Fruit fly (Drosophila melanogaster) whole organism, embryonic: ENCODE data around the gene CG17187.

Experiments used
- CG10209 ChIP-seq: fragments of 200-800 bp; sonication (Bioruptor generic); optimal IDR thresholded peaks from 3 replicates; lab custom pipeline; 2017; ENCODE audit warnings: missing biosample characterization, mild to moderate bottlenecking, missing genetic modification characterization, missing genetic modification reagents
- CG11085 ChIP-seq: fragments of 200-800 bp; sonication (Bioruptor generic); IDR thresholded peaks from 2 replicates; pipeline ENCODE4 v1.3.6; 2022; ENCODE audit warnings: missing biosample characterization, missing genetic modification characterization
- CG11247 ChIP-seq: fragments of 200-800 bp; sonication (Bioruptor generic); IDR thresholded peaks from 2 replicates; pipeline ENCODE4 v1.3.6; 2022; ENCODE audit warnings: missing biosample characterization, missing genetic modification characterization
- CG12104 ChIP-seq: fragments of 200-800 bp; sonication (Bioruptor generic); optimal IDR thresholded peaks from 3 replicates; lab custom pipeline; 2016; ENCODE audit warnings: missing biosample characterization, missing genetic modification characterization
- CG12155 ChIP-seq: fragments of 200-800 bp; sonication (Bioruptor generic); optimal IDR thresholded peaks from 3 replicates; lab custom pipeline; 2016; ENCODE audit warnings: missing biosample characterization, missing genetic modification characterization
- CG12219 ChIP-seq: fragments of 200-800 bp; sonication (Bioruptor generic); optimal IDR thresholded peaks from 3 replicates; lab custom pipeline; 2018; ENCODE audit warnings: missing biosample characterization, mild to moderate bottlenecking, missing genetic modification characterization
- CG1233 ChIP-seq: fragments of 200-800 bp; sonication (Bioruptor generic); optimal IDR thresholded peaks from 4 replicates; lab custom pipeline; 2018; ENCODE audit warnings: missing biosample characterization, mild to moderate bottlenecking, missing genetic modification characterization
- CG12391 ChIP-seq: fragments of 200-800 bp; sonication (Bioruptor generic); optimal IDR thresholded peaks from 3 replicates; lab custom pipeline; 2018; ENCODE audit warnings: missing biosample characterization, mild to moderate bottlenecking, missing genetic modification characterization, moderate library complexity
- CG13424 ChIP-seq: fragments of 200-800 bp; sonication (Bioruptor generic); optimal IDR thresholded peaks from 2 replicates; lab custom pipeline; 2019; ENCODE audit warnings: missing biosample characterization, mild to moderate bottlenecking, missing genetic modification characterization, moderate library complexity
- CG14441 ChIP-seq: fragments of 200-800 bp; sonication (Bioruptor generic); IDR thresholded peaks from 2 replicates; pipeline ENCODE4 v1.3.6; 2022; ENCODE audit warnings: missing biosample characterization, missing genetic modification characterization
- CG2199 ChIP-seq: fragments of 200-800 bp; sonication (Bioruptor generic); IDR thresholded peaks from 3 replicates; pipeline ENCODE4 v1.3.6; 2022; ENCODE audit warnings: missing biosample characterization, missing genetic modification characterization
- CG30403 ChIP-seq: fragments of 200-800 bp; sonication (Bioruptor generic); optimal IDR thresholded peaks from 3 replicates; lab custom pipeline; 2016; ENCODE audit warnings: missing biosample characterization, missing genetic modification characterization
- CG33213 ChIP-seq: fragments of 200-800 bp; sonication (Bioruptor generic); optimal IDR thresholded peaks from 3 replicates; lab custom pipeline; 2016; ENCODE audit warnings: missing biosample characterization, missing genetic modification characterization
- CG34422 ChIP-seq: fragments of 200-800 bp; sonication (Bioruptor generic); IDR thresholded peaks from 3 replicates; pipeline ENCODE4 v1.3.6; 2022; ENCODE audit warnings: missing biosample characterization, missing genetic modification characterization
- CG6854 ChIP-seq: fragments of 200-800 bp; sonication (Bioruptor generic); optimal IDR thresholded peaks from 3 replicates; lab custom pipeline; 2017; ENCODE audit warnings: missing biosample characterization, mild to moderate bottlenecking, missing genetic modification characterization
- CG7786 ChIP-seq: fragments of 200-800 bp; sonication (Bioruptor generic); optimal IDR thresholded peaks from 2 replicates; lab custom pipeline; 2016; ENCODE audit warnings: missing biosample characterization, missing genetic modification characterization
- CG7928 ChIP-seq: fragments of 200-800 bp; sonication (Bioruptor generic); optimal IDR thresholded peaks from 2 replicates; lab custom pipeline; 2017; ENCODE audit warnings: missing biosample characterization, mild to moderate bottlenecking, missing genetic modification characterization
- CG8089 ChIP-seq: fragments of 200-800 bp; sonication (Bioruptor generic); optimal IDR thresholded peaks from 3 replicates; lab custom pipeline; 2016; ENCODE audit warnings: missing biosample characterization, missing genetic modification characterization
- CG8359 ChIP-seq: fragments of 200-800 bp; sonication (Bioruptor generic); optimal IDR thresholded peaks from 2 replicates; lab custom pipeline; 2017; ENCODE audit warnings: missing biosample characterization, mild to moderate bottlenecking, missing genetic modification characterization, borderline replicate concordance
- CG8765 ChIP-seq: fragments of 200-800 bp; sonication (Bioruptor generic); IDR thresholded peaks from 2 replicates; pipeline ENCODE4 v1.3.6; 2022; ENCODE audit warnings: missing biosample characterization, missing genetic modification characterization
- CG9437 ChIP-seq: fragments of 200-800 bp; sonication (Bioruptor generic); optimal IDR thresholded peaks from 2 replicates; lab custom pipeline; 2018; ENCODE audit warnings: missing biosample characterization, mild to moderate bottlenecking, missing genetic modification characterization
- CoRest ChIP-seq: fragments of 200-800 bp; sonication (Bioruptor generic); optimal IDR thresholded peaks from 3 replicates; lab custom pipeline; 2018; ENCODE audit warnings: missing biosample characterization, mild to moderate bottlenecking, missing genetic modification characterization, moderate library complexity
- Dfd ChIP-seq, 2 experiments: fragments of >200 bp; optimal IDR thresholded peaks; 2 replicates each; lab custom pipeline; 2017; ENCODE audit warnings: missing biosample characterization in 2 of 2, missing genetic modification characterization in 2 of 2
- Doc2 ChIP-seq: fragments of 200-800 bp; sonication (Bioruptor generic); IDR thresholded peaks from 2 replicates; pipeline ENCODE4 v1.3.6; 2022; ENCODE audit warnings: missing biosample characterization, missing genetic modification characterization
- Gug ChIP-seq: fragments of 200-800 bp; sonication (Bioruptor generic); IDR thresholded peaks from 4 replicates; pipeline ENCODE4 v1.3.6; 2022; ENCODE audit warnings: missing biosample characterization, missing genetic modification characterization
- H2.0 ChIP-seq: fragments of 200-800 bp; sonication (Bioruptor generic); IDR thresholded peaks from 2 replicates; pipeline ENCODE4 v1.3.6; 2022; ENCODE audit warnings: missing biosample characterization, missing genetic modification characterization
- HLH3B ChIP-seq: fragments of 200-800 bp; sonication (Bioruptor generic); IDR thresholded peaks from 2 replicates; pipeline ENCODE4 v1.3.6; 2022; ENCODE audit warnings: missing biosample characterization, missing genetic modification characterization
- Hmr ChIP-seq: fragments of 200-800 bp; sonication (Bioruptor generic); optimal IDR thresholded peaks from 3 replicates; lab custom pipeline; 2017; ENCODE audit warnings: mild to moderate bottlenecking, missing biosample characterization, missing genetic modification reagents, missing genetic modification characterization
- Lhr ChIP-seq: fragments of 200-800 bp; sonication (Bioruptor generic); optimal IDR thresholded peaks from 3 replicates; lab custom pipeline; 2017; ENCODE audit warnings: mild to moderate bottlenecking, missing biosample characterization, missing genetic modification reagents, missing genetic modification characterization
- Pdp1 ChIP-seq, 2 experiments: fragments of 200-800 bp; sonication (Bioruptor generic); optimal IDR thresholded peaks; 3 replicates each; lab custom pipeline; 2016; ENCODE audit warnings: missing biosample characterization in 2 of 2, missing genetic modification characterization in 2 of 2, mild to moderate bottlenecking in 1 of 2, moderate library complexity in 1 of 2
- Ravus ChIP-seq: fragments of 200-800 bp; sonication (Bioruptor generic); IDR thresholded peaks from 2 replicates; pipeline ENCODE4 v1.3.6; 2022; ENCODE audit warnings: missing biosample characterization, missing genetic modification characterization
- Sox100B ChIP-seq: fragments of 200-800 bp; sonication (Bioruptor generic); optimal IDR thresholded peaks from 3 replicates; lab custom pipeline; 2018; ENCODE audit warnings: missing biosample characterization, mild to moderate bottlenecking, missing genetic modification characterization
- Taf1 ChIP-seq: fragments of 200-800 bp; sonication (Bioruptor generic); IDR thresholded peaks from 2 replicates; pipeline ENCODE4 v1.3.6; 2022; ENCODE audit warnings: missing biosample characterization, missing genetic modification characterization
- Xrp1 ChIP-seq: fragments of 200-800 bp; sonication (Bioruptor generic); IDR thresholded peaks from 2 replicates; pipeline ENCODE4 v1.3.6; 2022; ENCODE audit warnings: missing biosample characterization, missing genetic modification characterization
- bbx ChIP-seq: fragments of 200-800 bp; sonication (Bioruptor generic); IDR thresholded peaks from 2 replicates; pipeline ENCODE4 v1.3.6; 2022; ENCODE audit warnings: missing biosample characterization, missing genetic modification characterization; ENCODE audit not compliant: partially characterized antibody
- dan ChIP-seq: fragments of 200-800 bp; sonication (Bioruptor generic); IDR thresholded peaks from 2 replicates; pipeline ENCODE4 v1.3.6; 2022; ENCODE audit warnings: missing biosample characterization, missing genetic modification characterization
- dati ChIP-seq: fragments of 200-800 bp; sonication (Bioruptor generic); IDR thresholded peaks from 2 replicates; pipeline ENCODE4 v1.3.6; 2022; ENCODE audit warnings: missing biosample characterization, missing genetic modification characterization
- dmrt11E ChIP-seq: fragments of 200-800 bp; sonication (Bioruptor generic); optimal IDR thresholded peaks from 3 replicates; lab custom pipeline; 2018; ENCODE audit warnings: missing biosample characterization, mild to moderate bottlenecking, missing genetic modification characterization, moderate library complexity
- dysf ChIP-seq: fragments of 200-800 bp; sonication (Bioruptor generic); IDR thresholded peaks from 3 replicates; pipeline ENCODE4 v1.3.6; 2022; ENCODE audit warnings: missing biosample characterization, missing genetic modification characterization
- fd64A ChIP-seq: fragments of 200-800 bp; sonication (Bioruptor generic); optimal IDR thresholded peaks from 3 replicates; lab custom pipeline; 2018; ENCODE audit warnings: missing biosample characterization, mild to moderate bottlenecking, missing genetic modification characterization
- gt ChIP-seq: fragments of 200-800 bp; sonication (Bioruptor generic); IDR thresholded peaks from 2 replicates; pipeline ENCODE4 v1.3.6; 2022; ENCODE audit warnings: missing biosample characterization, missing genetic modification characterization
- ham ChIP-seq: fragments of 200-800 bp; sonication (Bioruptor generic); IDR thresholded peaks from 2 replicates; pipeline ENCODE4 v1.3.6; 2022; ENCODE audit warnings: missing biosample characterization, missing genetic modification characterization
- hth ChIP-seq: fragments of >200 bp; optimal IDR thresholded peaks from 2 replicates; lab custom pipeline; 2017; ENCODE audit warnings: inconsistent platforms
- insv ChIP-seq, 2 experiments: fragments of 200-800 bp; sonication (Bioruptor generic); optimal IDR thresholded peaks; 3 replicates each; lab custom pipeline; 2016 to 2018; ENCODE audit warnings: missing biosample characterization in 2 of 2, missing genetic modification characterization in 2 of 2
- klu ChIP-seq: fragments of 200-800 bp; sonication (Bioruptor generic); IDR thresholded peaks from 2 replicates; pipeline ENCODE4 v1.3.6; 2022; ENCODE audit warnings: missing biosample characterization, missing genetic modification characterization
- nau ChIP-seq: fragments of 200-800 bp; sonication (Bioruptor generic); optimal IDR thresholded peaks from 3 replicates; lab custom pipeline; 2017; ENCODE audit warnings: missing biosample characterization, mild to moderate bottlenecking, missing genetic modification characterization, missing genetic modification reagents
- pan ChIP-seq, 4 experiments: fragments of >200 bp in 3 of 4; fragments of 200-800 bp in 1 of 4; sonication (Bioruptor generic) in 1 of 4; optimal IDR thresholded peaks in 3 of 4; IDR thresholded peaks in 1 of 4; 2 replicates each; pipeline versions ENCODE4 v1.3.6 to Lab custom; 2017 to 2022; ENCODE audit warnings: missing biosample characterization in 2 of 4, missing genetic modification characterization in 2 of 4, mixed read lengths in 1 of 4
- sug ChIP-seq: fragments of 200-800 bp; optimal IDR thresholded peaks from 2 replicates; lab custom pipeline; 2019; ENCODE audit warnings: missing biosample characterization, mild to moderate bottlenecking, missing genetic modification characterization, moderate library complexity
- tap ChIP-seq: fragments of 200-800 bp; optimal IDR thresholded peaks from 3 replicates; lab custom pipeline; 2019; ENCODE audit warnings: missing biosample characterization, mild to moderate bottlenecking, missing genetic modification characterization, moderate library complexity
- toy ChIP-seq: fragments of 200-800 bp; sonication (Bioruptor generic); IDR thresholded peaks from 2 replicates; pipeline ENCODE4 v1.3.6; 2022; ENCODE audit warnings: missing biosample characterization, missing genetic modification characterization
- wek ChIP-seq: fragments of 200-800 bp; sonication (Bioruptor generic); optimal IDR thresholded peaks from 3 replicates; lab custom pipeline; 2018; ENCODE audit warnings: missing biosample characterization, mild to moderate bottlenecking, missing genetic modification characterization, moderate library complexity

The CG17187 gene

dm6 chr3R:11269013-11269412 lies 37.3 kb upstream of the CG17187 start (continued):
- TF ChIP-seq wek (GFP tag; lab: Kevin White, UChicago) = peak; percentile 77
- peak; percentile 10 for TF ChIP-seq CG7786 (GFP tag; lab: Kevin White, UChicago)
- TF ChIP-seq CG14441 = no peak
- TF ChIP-seq CG6854 (GFP tag; lab: Kevin White, UChicago) = peak; percentile 63
- no peak for TF ChIP-seq ham (GFP tag; lab: Robert Waterston, UW)
- TF ChIP-seq Xrp1 = peak; percentile 83
- TF ChIP-seq CG12155 (GFP tag; lab: Kevin White, UChicago) = no peak
- TF ChIP-seq toy = no peak
- no peak for TF ChIP-seq CG30403 (GFP tag; lab: Kevin White, UChicago)
- TF ChIP-seq CoRest (tag; lab: Kevin White, UChicago) = peak; percentile 65
- peak in 1 of 2 experiments; percentile 65 for TF ChIP-seq insv (GFP tag; optimal IDR thresholded peaks at IDR 0.05; lab: Kevin White, UChicago)
- peak in 1 of 2 experiments; percentile 62 for TF ChIP-seq Pdp1 (GFP tag; optimal IDR thresholded peaks at IDR 0.05; lab: Kevin White, UChicago)
- no peak for TF ChIP-seq hth (lab: Kevin White, UChicago)
- TF ChIP-seq Sox100B = peak; percentile 72
- no peak for TF ChIP-seq dati
- peak; percentile 78 for TF ChIP-seq dmrt11E
- peak; percentile 74 for TF ChIP-seq CG13424 (tag; lab: Kevin White, UChicago)
- no peak for TF ChIP-seq CG12391 (tag; lab: Kevin White, UChicago)
- TF ChIP-seq CG8089 (GFP tag; lab: Kevin White, UChicago) = peak; percentile 57
- TF ChIP-seq CG8359 = peak; percentile 77
- TF ChIP-seq Ravus = no peak
- peak; percentile 65 for TF ChIP-seq Hmr (GFP tag; lab: Kevin White, UChicago)
- peak; percentile 84 for TF ChIP-seq CG12219 (GFP tag; lab: Kevin White, UChicago)
- TF ChIP-seq HLH3B (GFP tag; lab: Robert Waterston, UW) = 0 out of 2 replicates have a peak, but pooled peaks have one; percentile 32
- peak; percentile 41 for TF ChIP-seq CG9437
- TF ChIP-seq klu (GFP tag; lab: Robert Waterston, UW) = no peak
- no peak for TF ChIP-seq Doc2 (GFP tag; lab: Robert Waterston, UW)
- peak; percentile 48 for TF ChIP-seq CG12104 (GFP tag; lab: Kevin White, UChicago)
- peak; percentile 76 for TF ChIP-seq CG1233 (GFP tag; lab: Kevin White, UChicago)
- TF ChIP-seq CG11247 (GFP tag; lab: Robert Waterston, UW) = no peak; the same call in 1 of the 2 replicates
- no peak for TF ChIP-seq Dfd (GFP tag; optimal IDR thresholded peaks at IDR 0.05; lab: Kevin White, UChicago)
- no peak for TF ChIP-seq bbx (GFP tag; lab: Robert Waterston, UW)
- TF ChIP-seq fd64A (GFP tag; lab: Kevin White, UChicago) = peak; percentile 66
- no peak for TF ChIP-seq Taf1 (GFP tag; lab: Robert Waterston, UW)
- no peak for TF ChIP-seq CG8765
- TF ChIP-seq tap (tag; lab: Kevin White, UChicago) = no peak
- TF ChIP-seq H2.0 (GFP tag; lab: Robert Waterston, UW) = peak; percentile 18; the same call in 1 of the 2 replicates
- TF ChIP-seq CG34422 = peak; percentile 13; the same call in 1 of the 3 replicates
- TF ChIP-seq CG33213 (GFP tag; lab: Kevin White, UChicago) = peak; percentile 76
- TF ChIP-seq CG2199 (GFP tag; lab: Robert Waterston, UW) = no peak
- no peak for TF ChIP-seq dan (GFP tag; lab: Robert Waterston, UW)
- TF ChIP-seq CG7928 (GFP tag; lab: Kevin White, UChicago) = no peak
- no peak for TF ChIP-seq gt (GFP tag; lab: Robert Waterston, UW)
- TF ChIP-seq CG10209 = peak; percentile 57
- TF ChIP-seq CG11085 = peak; percentile 19; the same call in 1 of the 2 replicates
- peak; percentile 37; the same call in 1 of the 3 replicates for TF ChIP-seq dysf (GFP tag; lab: Robert Waterston, UW)
- TF ChIP-seq sug (tag; lab: Kevin White, UChicago) = no peak
- TF ChIP-seq nau (GFP tag; lab: Kevin White, UChicago) = no peak
- TF ChIP-seq Lhr (GFP tag; lab: Kevin White, UChicago) = peak; percentile 53
- TF ChIP-seq pan (optimal IDR thresholded peaks at IDR 0.05; lab: Kevin White, UChicago) = no peak
- peak in 1 of 2 experiments; percentile 26 for TF ChIP-seq pan (GFP tag; optimal IDR thresholded peaks at IDR 0.05 in 1 of 2, IDR thresholded peaks at IDR 0.05 in 1 of 2)
- no peak for TF ChIP-seq Gug
